Worm (Caenorhabditis elegans): Measurements from ENCODE around the gene nspg-6.

DNA sequence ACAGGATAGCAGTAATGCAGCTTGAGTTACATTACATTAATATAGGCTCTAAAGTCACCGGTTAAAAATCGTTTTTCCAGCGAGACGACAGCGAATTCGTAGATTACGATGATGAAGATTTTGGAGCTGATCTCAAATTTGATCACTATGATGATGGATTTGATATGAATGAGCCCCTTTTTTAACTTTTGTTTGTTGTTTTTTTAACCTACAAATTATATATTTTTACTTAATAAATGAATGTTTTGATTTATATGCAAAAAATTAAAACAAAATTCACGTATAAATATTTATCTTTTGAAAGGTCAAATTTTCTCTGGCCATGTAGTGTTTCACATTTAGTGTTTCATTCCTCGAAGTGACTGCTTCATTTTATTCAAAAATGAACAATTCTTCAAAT, 28.6 kb upstream of the nspg-6 start, which contains the start of gene F08F8.6:
- TF ChIP-seq snpc-4 (tag; optimal IDR thresholded peaks at IDR 0.05) (no peak), ceh-9 (tag; optimal IDR thresholded peaks at IDR 0.05) (no peak), skn-1 (tag; optimal IDR thresholded peaks at IDR 0.05) (no peak), lin-15B (tag; optimal IDR thresholded peaks at IDR 0.05) (no peak), ztf-4 (tag; optimal IDR thresholded peaks at IDR 0.05) (no peak), nhr-76 (tag; optimal IDR thresholded peaks at IDR 0.05) (no peak), nhr-77 (tag; optimal IDR thresholded peaks at IDR 0.05) (no peak), jun-1 (tag; optimal IDR thresholded peaks at IDR 0.05) (no peak), zag-1 (tag; optimal IDR thresholded peaks at IDR 0.05) (no peak), unc-39 (tag; optimal IDR thresholded peaks at IDR 0.05) (no peak)
